Fruit fly (Drosophila melanogaster) whole organism, embryonic: ENCODE data around the gene mRpL24.

ENCODE experiments used
- Adf1 ChIP-seq: fragments of 200-800 bp; sonication (Bioruptor generic); IDR thresholded peaks from 2 replicates; pipeline ENCODE4 v1.3.6; 2022; ENCODE audit warnings: missing biosample characterization, missing genetic modification characterization
- B-H2 ChIP-seq: fragments of 200-800 bp; sonication (Bioruptor generic); optimal IDR thresholded peaks from 2 replicates; lab custom pipeline; 2018; ENCODE audit warnings: missing biosample characterization, mild to moderate bottlenecking, missing genetic modification characterization
- Blimp-1 ChIP-seq: fragments of 200-800 bp; sonication (Bioruptor generic); optimal IDR thresholded peaks from 3 replicates; lab custom pipeline; 2018; ENCODE audit warnings: missing biosample characterization, missing genetic modification characterization, mild to moderate bottlenecking, moderate library complexity, missing genetic modification reagents
- CG10543 ChIP-seq: fragments of 200-800 bp; sonication (Bioruptor generic); optimal IDR thresholded peaks from 3 replicates; lab custom pipeline; 2017; ENCODE audit warnings: missing biosample characterization, mild to moderate bottlenecking, missing genetic modification characterization, moderate library complexity
- CG12071 ChIP-seq: fragments of 200-800 bp; sonication (Bioruptor generic); optimal IDR thresholded peaks from 3 replicates; lab custom pipeline; 2018; ENCODE audit warnings: missing biosample characterization, mild to moderate bottlenecking, missing genetic modification characterization
- CG12391 ChIP-seq: fragments of 200-800 bp; sonication (Bioruptor generic); optimal IDR thresholded peaks from 3 replicates; lab custom pipeline; 2018; ENCODE audit warnings: missing biosample characterization, mild to moderate bottlenecking, missing genetic modification characterization, moderate library complexity
- CG14050 ChIP-seq: fragments of 200-800 bp; sonication (Bioruptor generic); IDR thresholded peaks from 3 replicates; pipeline ENCODE4 v1.3.6; 2022; ENCODE audit warnings: missing biosample characterization, missing genetic modification characterization
- CG14860 ChIP-seq: fragments of 200-800 bp; sonication (Bioruptor generic); IDR thresholded peaks from 3 replicates; pipeline ENCODE4 v1.3.6; 2022; ENCODE audit warnings: missing biosample characterization, missing genetic modification characterization; ENCODE audit not compliant: partially characterized antibody
- CG14965 ChIP-seq: fragments of 200-800 bp; sonication (Bioruptor generic); optimal IDR thresholded peaks from 2 replicates; lab custom pipeline; 2016; ENCODE audit warnings: missing biosample characterization, missing genetic modification characterization, borderline replicate concordance
- CG15269 ChIP-seq: fragments of 200-800 bp; sonication (Bioruptor generic); optimal IDR thresholded peaks from 2 replicates; lab custom pipeline; 2018; ENCODE audit warnings: missing biosample characterization, mild to moderate bottlenecking, missing genetic modification characterization, moderate library complexity
- CG18262 ChIP-seq: fragments of 200-800 bp; optimal IDR thresholded peaks from 3 replicates; lab custom pipeline; 2019; ENCODE audit warnings: missing biosample characterization, mild to moderate bottlenecking, missing genetic modification characterization, moderate library complexity
- CG18476 ChIP-seq: fragments of 200-800 bp; sonication (Bioruptor generic); optimal IDR thresholded peaks from 2 replicates; lab custom pipeline; 2016; ENCODE audit warnings: missing biosample characterization, mild to moderate bottlenecking, missing genetic modification characterization
- CG18764 ChIP-seq: fragments of 200-800 bp; sonication (Bioruptor generic); optimal IDR thresholded peaks from 3 replicates; lab custom pipeline; 2016; ENCODE audit warnings: missing biosample characterization, missing genetic modification characterization
- CG2120 ChIP-seq: fragments of 200-800 bp; sonication (Bioruptor generic); optimal IDR thresholded peaks from 3 replicates; lab custom pipeline; 2016; ENCODE audit warnings: missing biosample characterization, missing genetic modification characterization
- CG30020 ChIP-seq: fragments of 200-800 bp; optimal IDR thresholded peaks from 2 replicates; lab custom pipeline; 2019; ENCODE audit warnings: missing biosample characterization, mild to moderate bottlenecking, missing genetic modification characterization, moderate library complexity
- CG30431 ChIP-seq: fragments of 200-800 bp; sonication (Bioruptor generic); optimal IDR thresholded peaks from 2 replicates; lab custom pipeline; 2017; ENCODE audit warnings: missing biosample characterization, missing genetic modification characterization
- CG33557 ChIP-seq: fragments of 200-800 bp; sonication (Bioruptor generic); optimal IDR thresholded peaks from 2 replicates; lab custom pipeline; 2019; ENCODE audit warnings: missing biosample characterization, mild to moderate bottlenecking, missing genetic modification characterization, moderate library complexity
- CG4282 ChIP-seq: fragments of 200-800 bp; sonication (Bioruptor generic); optimal IDR thresholded peaks from 2 replicates; lab custom pipeline; 2016; ENCODE audit warnings: missing biosample characterization, missing genetic modification characterization
- CG4328 ChIP-seq: fragments of 200-800 bp; sonication (Bioruptor generic); optimal IDR thresholded peaks from 3 replicates; lab custom pipeline; 2017; ENCODE audit warnings: missing biosample characterization, missing genetic modification reagents, missing genetic modification characterization
- CG4854 ChIP-seq: fragments of 200-800 bp; sonication (Bioruptor generic); optimal IDR thresholded peaks from 2 replicates; lab custom pipeline; 2016; ENCODE audit warnings: missing biosample characterization, missing genetic modification characterization, inconsistent platforms
- CG6254 ChIP-seq: fragments of 200-800 bp; sonication (Bioruptor generic); optimal IDR thresholded peaks from 3 replicates; lab custom pipeline; 2017; ENCODE audit warnings: mild to moderate bottlenecking, missing biosample characterization, missing genetic modification reagents, missing genetic modification characterization
- CG6854 ChIP-seq: fragments of 200-800 bp; sonication (Bioruptor generic); optimal IDR thresholded peaks from 3 replicates; lab custom pipeline; 2017; ENCODE audit warnings: missing biosample characterization, mild to moderate bottlenecking, missing genetic modification characterization
- CG9876 ChIP-seq: fragments of 200-800 bp; sonication (Bioruptor generic); optimal IDR thresholded peaks from 2 replicates; lab custom pipeline; 2016; ENCODE audit warnings: missing biosample characterization, missing genetic modification characterization
- CTCF ChIP-seq: fragments of 200-800 bp; sonication (Bioruptor generic); optimal IDR thresholded peaks from 2 replicates; lab custom pipeline; 2017; ENCODE audit warnings: missing biosample characterization, mild to moderate bottlenecking, missing genetic modification characterization, moderate library complexity
- D ChIP-seq, 2 experiments: fragments of 200-800 bp in 1 of 2; fragments of >200 bp in 1 of 2; sonication (Bioruptor generic) in 1 of 2; optimal IDR thresholded peaks; 2 replicates in 1 of 2; 3 replicates in 1 of 2; lab custom pipeline; 2017; ENCODE audit warnings: mild to moderate bottlenecking in 1 of 2, missing biosample characterization in 1 of 2, missing genetic modification characterization in 1 of 2, missing genetic modification reagents in 1 of 2
- D19B ChIP-seq: fragments of 200-800 bp; sonication (Bioruptor generic); optimal IDR thresholded peaks from 2 replicates; lab custom pipeline; 2017; ENCODE audit warnings: missing biosample characterization, mild to moderate bottlenecking, missing genetic modification characterization
- Dek ChIP-seq: fragments of 200-800 bp; sonication (Bioruptor generic); optimal IDR thresholded peaks from 3 replicates; lab custom pipeline; 2019; ENCODE audit warnings: missing biosample characterization, mild to moderate bottlenecking, missing genetic modification characterization, moderate library complexity
- Dp ChIP-seq: fragments of 200-800 bp; sonication (Bioruptor generic); optimal IDR thresholded peaks from 2 replicates; lab custom pipeline; 2018; ENCODE audit warnings: missing biosample characterization, mild to moderate bottlenecking, missing genetic modification characterization, moderate library complexity
- HLHmδ ChIP-seq: fragments of 200-800 bp; sonication (Bioruptor generic); optimal IDR thresholded peaks from 2 replicates; lab custom pipeline; 2018; ENCODE audit warnings: missing biosample characterization, mild to moderate bottlenecking, missing genetic modification characterization, moderate library complexity
- HmgD ChIP-seq: fragments of 200-800 bp; sonication (Bioruptor generic); optimal IDR thresholded peaks from 3 replicates; lab custom pipeline; 2016; ENCODE audit warnings: missing biosample characterization, missing genetic modification characterization
- HmgZ ChIP-seq: fragments of 200-800 bp; sonication (Bioruptor generic); optimal IDR thresholded peaks from 2 replicates; lab custom pipeline; 2018; ENCODE audit warnings: missing biosample characterization, mild to moderate bottlenecking, missing genetic modification characterization
- Pdp1 ChIP-seq, 2 experiments: fragments of 200-800 bp; sonication (Bioruptor generic); optimal IDR thresholded peaks; 3 replicates each; lab custom pipeline; 2016; ENCODE audit warnings: missing biosample characterization in 2 of 2, missing genetic modification characterization in 2 of 2, mild to moderate bottlenecking in 1 of 2, moderate library complexity in 1 of 2
- Sox102F ChIP-seq: fragments of 200-800 bp; sonication (Bioruptor generic); optimal IDR thresholded peaks from 2 replicates; lab custom pipeline; 2018; ENCODE audit warnings: missing biosample characterization, mild to moderate bottlenecking, missing genetic modification characterization, moderate library complexity
- Sry-δ ChIP-seq: fragments of 200-800 bp; sonication (Bioruptor generic); optimal IDR thresholded peaks from 2 replicates; lab custom pipeline; 2016; ENCODE audit warnings: missing biosample characterization, missing genetic modification characterization
- Stat92E ChIP-seq, 3 experiments: fragments of >200 bp in 2 of 3; fragments of 200-800 bp in 1 of 3; sonication (Bioruptor generic) in 1 of 3; optimal IDR thresholded peaks; 2 replicates each; lab custom pipeline; 2017 to 2019; ENCODE audit warnings: missing biosample characterization in 3 of 3, missing genetic modification characterization in 3 of 3, mild to moderate bottlenecking in 1 of 3, moderate library complexity in 1 of 3
- Trl ChIP-seq, 3 experiments: fragments of >200 bp in 2 of 3; fragments of 200-800 bp in 1 of 3; sonication (Bioruptor generic) in 1 of 3; optimal IDR thresholded peaks; 2 replicates in 1 of 3; 3 replicates in 2 of 3; lab custom pipeline; 2016 to 2017; ENCODE audit warnings: missing biosample characterization in 1 of 3, missing genetic modification characterization in 1 of 3
- ab ChIP-seq: fragments of 200-800 bp; sonication (Bioruptor generic); optimal IDR thresholded peaks from 2 replicates; lab custom pipeline; 2016; ENCODE audit warnings: missing biosample characterization, missing genetic modification characterization
- bigmax ChIP-seq: fragments of 200-800 bp; sonication (Bioruptor generic); optimal IDR thresholded peaks from 2 replicates; lab custom pipeline; 2018; ENCODE audit warnings: missing biosample characterization, mild to moderate bottlenecking, missing genetic modification characterization
- caup ChIP-seq: fragments of 200-800 bp; sonication (Bioruptor generic); optimal IDR thresholded peaks from 3 replicates; lab custom pipeline; 2017; ENCODE audit warnings: missing biosample characterization, mild to moderate bottlenecking, missing genetic modification characterization, moderate library complexity; ENCODE audit not compliant: severe bottlenecking
- fd102C ChIP-seq: fragments of 200-800 bp; sonication (Bioruptor generic); optimal IDR thresholded peaks from 2 replicates; lab custom pipeline; 2018; ENCODE audit warnings: missing biosample characterization, mild to moderate bottlenecking, missing genetic modification characterization, moderate library complexity
- gem ChIP-seq: fragments of 200-800 bp; sonication (Bioruptor generic); optimal IDR thresholded peaks from 2 replicates; lab custom pipeline; 2019; ENCODE audit warnings: missing biosample characterization, mild to moderate bottlenecking, missing genetic modification characterization, moderate library complexity
- hbn ChIP-seq: fragments of 200-800 bp; sonication (Bioruptor generic); IDR thresholded peaks from 2 replicates; pipeline ENCODE4 v1.3.6; 2022; ENCODE audit warnings: missing biosample characterization, missing genetic modification characterization; ENCODE audit not compliant: partially characterized antibody
- onecut ChIP-seq: fragments of 200-800 bp; sonication (Bioruptor generic); IDR thresholded peaks from 2 replicates; pipeline ENCODE4 v1.3.6; 2022; ENCODE audit warnings: missing biosample characterization, missing genetic modification characterization
- p53 ChIP-seq: fragments of 200-800 bp; sonication (Bioruptor generic); optimal IDR thresholded peaks from 2 replicates; lab custom pipeline; 2016; ENCODE audit warnings: missing biosample characterization, missing genetic modification characterization
- pzg ChIP-seq: fragments of 200-800 bp; sonication (Bioruptor generic); optimal IDR thresholded peaks from 3 replicates; lab custom pipeline; 2018; ENCODE audit warnings: missing biosample characterization, mild to moderate bottlenecking, missing genetic modification characterization, moderate library complexity
- sens ChIP-seq: fragments of 200-800 bp; sonication (Bioruptor generic); peaks from one replicate; lab custom pipeline; 2016; ENCODE audit warnings: missing biosample characterization, missing genetic modification characterization
- ssp ChIP-seq: fragments of 200-800 bp; sonication (Bioruptor generic); IDR thresholded peaks from 2 replicates; pipeline ENCODE4 v1.3.6; 2022; ENCODE audit warnings: missing biosample characterization, missing genetic modification characterization
- unpg ChIP-seq: fragments of 200-800 bp; sonication (Bioruptor generic); optimal IDR thresholded peaks from 3 replicates; lab custom pipeline; 2018; ENCODE audit warnings: missing biosample characterization, mild to moderate bottlenecking, missing genetic modification characterization, moderate library complexity

mRpL24 gene

DNA sequence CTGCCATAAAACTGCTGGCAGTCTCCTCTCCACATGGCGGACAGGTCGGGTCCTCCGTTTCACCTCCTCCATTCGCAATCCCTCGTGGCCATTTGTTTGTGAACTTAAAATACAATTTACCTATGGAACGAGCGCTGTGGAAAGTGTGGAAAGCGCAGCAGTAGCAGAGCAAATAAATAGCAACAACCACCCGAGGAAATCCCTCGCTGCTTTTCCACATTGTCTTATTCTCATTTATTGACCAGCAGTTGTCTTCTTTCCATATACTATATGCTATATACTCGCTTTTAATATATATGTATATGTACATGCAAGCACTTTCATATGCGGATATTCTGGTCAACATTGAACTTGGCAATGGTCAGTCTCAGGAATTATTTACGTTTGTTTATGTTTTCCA lies 12.9 kb downstream of the mRpL24 start, which contains the start of gene hoe1:
Gene hoe1 (minus strand): TSS at position 101 of the 400 bp plus-strand sequence.
- no peak for TF ChIP-seq CG4854
- no peak for TF ChIP-seq fd102C (GFP tag; lab: Kevin White, UChicago)
- TF ChIP-seq Dek = no peak
- TF ChIP-seq D (optimal IDR thresholded peaks at IDR 0.05; lab: Kevin White, UChicago) = no peak
- no peak for TF ChIP-seq D (GFP tag; optimal IDR thresholded peaks at IDR 0.05; lab: Kevin White, UChicago)

DNA sequence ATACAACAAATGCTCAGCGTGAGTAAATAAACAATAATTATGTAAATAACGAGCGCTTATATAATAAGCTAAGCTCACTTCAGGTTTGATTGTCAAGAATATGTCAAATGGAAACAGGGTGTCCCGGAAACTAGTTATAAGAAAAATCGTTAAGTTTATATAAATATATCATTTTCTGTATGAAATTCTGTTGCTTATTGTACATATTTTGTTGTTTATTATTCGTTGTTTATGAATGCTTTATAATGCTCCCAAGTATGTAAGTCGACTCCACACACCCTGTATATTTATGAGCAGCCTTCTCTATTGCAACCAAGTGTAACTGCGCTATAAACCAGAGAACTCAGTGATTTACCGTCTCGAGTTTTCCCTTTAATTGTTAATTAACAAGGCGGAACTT lies 14.6 kb downstream of the mRpL24 start:
- TF ChIP-seq Pdp1 (GFP tag; optimal IDR thresholded peaks at IDR 0.05; lab: Kevin White, UChicago) (peak in 1 of 2 experiments; percentile 73), ssp (GFP tag; lab: Robert Waterston, UW) (no peak), B-H2 (GFP tag; lab: Kevin White, UChicago) (no peak), Blimp-1 (GFP tag; lab: Kevin White, UChicago) (no peak), Dp (no peak), D19B (GFP tag; lab: Kevin White, UChicago) (no peak), Trl (optimal IDR thresholded peaks at IDR 0.05; lab: Kevin White, UChicago) (no peak), Trl (GFP tag; optimal IDR thresholded peaks at IDR 0.05; lab: Kevin White, UChicago) (no peak), CG14965 (GFP tag; lab: Kevin White, UChicago) (no peak), CG14050 (GFP tag; lab: Robert Waterston, UW) (0 out of 3 replicates have a peak, but pooled peaks have one; percentile 10), CG18764 (GFP tag; lab: Kevin White, UChicago) (no peak), HmgZ (tag; lab: Kevin White, UChicago) (no peak), p53 (GFP tag; lab: Kevin White, UChicago) (no peak), gem (tag; lab: Kevin White, UChicago) (peak; percentile 49), onecut (GFP tag; lab: Robert Waterston, UW) (no peak), CG30431 (GFP tag; lab: Kevin White, UChicago) (no peak), CG9876 (GFP tag; lab: Kevin White, UChicago) (no peak), CG14860 (no peak), Adf1 (GFP tag; lab: Robert Waterston, UW) (no peak), CG12071 (peak; percentile 1), unpg (GFP tag; lab: Kevin White, UChicago) (peak; percentile 41), CG6254 (GFP tag; lab: Kevin White, UChicago) (no peak), pzg (GFP tag; lab: Kevin White, UChicago) (no peak), sens (GFP tag; lab: Kevin White, UChicago) (peak; percentile 83), caup (GFP tag; lab: Kevin White, UChicago) (no peak), HmgD (no peak), HLHmδ (no peak), CG12391 (tag; lab: Kevin White, UChicago) (no peak), hbn (GFP tag; lab: Robert Waterston, UW) (no peak), CG10543 (GFP tag; lab: Kevin White, UChicago) (no peak), ab (no peak), CG18476 (GFP tag; lab: Kevin White, UChicago) (no peak), bigmax (GFP tag; lab: Kevin White, UChicago) (no peak), CG33557 (GFP tag; lab: Kevin White, UChicago) (no peak), CG2120 (GFP tag; lab: Kevin White, UChicago) (peak; percentile 17), CTCF (no peak), Sox102F (GFP tag; lab: Kevin White, UChicago) (peak; percentile 5), CG18262 (tag; lab: Kevin White, UChicago) (no peak), Sry-δ (no peak), CG4328 (GFP tag; lab: Kevin White, UChicago) (no peak), CG15269 (tag; lab: Kevin White, UChicago) (peak; percentile 20), CG4282 (no peak), CG30020 (tag; lab: Kevin White, UChicago) (no peak), Stat92E (GFP tag; optimal IDR thresholded peaks at IDR 0.05; lab: Kevin White, UChicago) (no peak), CG6854 (GFP tag; lab: Kevin White, UChicago) (no peak)
